Worm (Caenorhabditis elegans) whole organism, dauer: ENCODE results near the gene F10G7.10.

Experiments used
- unc-62 ChIP-seq: sonication (generic microtip); optimal IDR thresholded peaks from 2 replicates; lab custom pipeline; 2017; ENCODE audit warnings: missing biosample characterization, missing genetic modification reagents, missing genetic modification characterization

The F10G7.10 gene

ce11 chrII:4752257-4752728, 26.2 kb upstream of the F10G7.10 start, which contains the start of gene F41C3.1:
TSS of gene F41C3.1 (plus strand) at chrII:4752307.
- TF ChIP-seq unc-62 (GFP tag; lab: Kevin White, UChicago), result no peak

DNA sequence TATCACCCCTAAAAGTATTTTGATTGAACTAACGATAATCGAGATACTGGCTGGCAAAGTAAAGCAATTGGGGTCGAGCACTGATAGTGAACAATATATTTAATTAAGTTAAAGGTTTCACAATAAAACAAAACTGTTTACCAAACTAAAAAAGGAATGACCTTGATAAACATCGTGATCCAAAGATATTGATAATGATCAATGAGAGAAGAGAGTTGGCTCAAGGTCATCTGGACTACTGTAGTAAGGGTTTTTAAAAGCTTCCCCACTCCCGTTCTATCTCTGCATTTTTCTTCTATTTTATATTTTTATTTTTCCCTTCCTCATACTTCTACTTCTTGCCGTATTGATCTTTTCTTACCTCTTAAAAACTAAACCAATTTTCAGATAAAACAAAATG, 23.5 kb upstream of the F10G7.10 start, which contains the start of gene F41C3.2:
F41C3.2 (plus strand) TSS at position 388 of the 400 bp plus-strand sequence.
- no peak for TF ChIP-seq unc-62 (GFP tag; lab: Kevin White, UChicago)

DNA sequence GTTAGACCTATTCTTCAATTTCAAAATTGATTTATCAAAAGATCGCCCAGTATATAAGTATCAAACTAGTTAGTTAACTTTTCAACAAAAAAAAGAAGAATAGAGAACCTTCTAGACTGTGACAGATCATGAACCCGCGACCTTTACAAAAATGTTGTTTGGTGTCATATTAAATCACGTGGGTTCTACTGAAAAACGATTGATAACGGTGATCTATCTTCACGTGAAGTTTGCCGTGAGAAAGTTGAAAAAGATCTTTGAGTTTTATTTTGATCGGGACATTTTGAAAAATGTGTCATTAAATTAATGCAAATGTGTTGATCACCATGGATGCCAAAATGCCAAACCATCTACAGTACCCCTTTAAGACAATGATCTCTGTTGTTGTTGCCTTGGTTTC, 22.3 kb upstream of the F10G7.10 start:
- no peak for TF ChIP-seq unc-62 (GFP tag; lab: Kevin White, UChicago)

- TF ChIP-seq unc-62 (GFP tag; lab: Kevin White, UChicago), result no peak
Measured at ce11 chrII:4747697-4748096, 21.6 kb upstream of the F10G7.10 start.

DNA sequence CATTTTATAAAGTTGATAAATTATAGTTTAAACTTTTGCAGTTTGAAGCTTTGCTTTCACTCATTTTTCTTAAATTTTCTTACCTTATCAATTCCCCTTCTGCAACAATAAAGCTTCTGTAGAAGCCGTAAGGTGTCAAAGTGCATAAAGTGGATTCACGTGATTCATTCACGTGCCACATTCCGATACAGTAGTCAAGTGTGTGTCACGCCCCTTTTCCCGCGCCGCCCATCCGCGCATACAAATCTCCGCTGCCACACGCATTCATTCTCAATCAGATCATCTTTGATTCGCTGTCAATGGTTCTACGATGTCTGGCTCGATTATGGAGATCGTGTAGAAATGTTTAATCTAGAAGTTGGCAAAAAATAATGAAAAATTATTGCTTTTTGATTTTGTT, 21.0 kb upstream of the F10G7.10 start:
- TF ChIP-seq unc-62 (GFP tag; lab: Kevin White, UChicago), result no peak

ce11 chrII:4745281-4745680, 19.2 kb upstream of the F10G7.10 start:
- TF ChIP-seq unc-62 (GFP tag; lab: Kevin White, UChicago), result no peak

DNA sequence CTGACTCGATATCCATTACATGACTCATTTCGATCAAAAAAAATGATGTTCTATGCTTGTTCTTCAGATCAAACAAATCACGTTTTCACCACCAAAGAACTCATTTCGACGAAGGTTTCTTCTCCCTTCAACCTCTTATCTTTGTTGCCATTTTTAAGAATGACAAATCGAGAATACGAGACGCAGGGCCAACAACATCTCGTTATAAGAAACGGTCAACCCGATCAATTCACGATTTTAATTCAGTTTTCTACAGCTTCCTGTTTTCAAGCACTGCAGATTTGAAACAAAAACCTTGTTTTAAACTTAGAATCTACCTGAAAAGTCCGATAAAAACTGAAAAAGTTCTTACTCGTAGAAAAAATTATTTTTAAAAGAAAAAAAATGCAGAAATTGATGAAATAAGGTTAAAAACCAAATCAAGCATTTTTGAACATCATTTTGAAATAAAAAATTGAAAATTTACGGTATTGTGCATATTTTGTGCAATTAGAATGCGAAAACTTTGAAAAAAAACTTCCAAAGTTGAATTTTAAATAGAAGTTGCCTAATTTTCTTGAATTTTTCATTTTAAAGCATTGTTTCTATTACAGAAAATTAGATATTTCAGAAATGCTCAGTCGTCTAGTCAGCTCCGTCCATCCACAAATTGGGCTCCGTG, 15.6 kb upstream of the F10G7.10 start, which contains the start of gene acs-11:
acs-11 (plus strand) TSS at position 611 of the 661 bp plus-strand sequence.
- no peak for TF ChIP-seq unc-62 (GFP tag; lab: Kevin White, UChicago)

DNA sequence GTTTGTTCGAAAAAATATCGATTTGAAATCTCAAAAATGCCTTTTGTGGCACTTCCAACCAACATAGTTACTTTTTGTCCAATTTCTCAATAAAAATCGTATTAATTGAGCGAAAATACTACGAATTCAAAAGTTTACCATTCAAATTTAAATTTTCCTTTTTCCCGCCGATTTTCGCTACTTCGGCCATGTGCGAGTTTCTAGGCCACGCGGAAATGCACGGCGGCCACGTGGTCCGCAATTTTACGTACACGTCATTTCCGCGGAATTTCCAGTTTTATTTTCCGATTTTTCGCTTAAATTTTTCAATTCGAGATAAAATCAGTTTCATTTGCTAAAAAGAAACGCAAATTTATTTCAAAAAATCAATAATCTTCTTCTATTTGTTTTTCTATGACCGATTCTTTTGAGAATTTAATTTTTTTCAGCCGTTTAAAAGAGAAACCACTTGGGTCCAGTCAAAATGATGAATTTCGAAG, 14.0 kb upstream of the F10G7.10 start, which contains the start of gene eas-1:
eas-1 (plus strand) TSS at position 429 of the 479 bp plus-strand sequence.
- no peak for TF ChIP-seq unc-62 (GFP tag; lab: Kevin White, UChicago)

- TF ChIP-seq unc-62 (GFP tag; lab: Kevin White, UChicago), result no peak
Measured at ce11 chrII:4737348-4737747, 11.3 kb upstream of the F10G7.10 start, which contains the start of gene ctsa-1.1. TSS of gene ctsa-1.1 (plus strand) at chrII:4737648.

DNA sequence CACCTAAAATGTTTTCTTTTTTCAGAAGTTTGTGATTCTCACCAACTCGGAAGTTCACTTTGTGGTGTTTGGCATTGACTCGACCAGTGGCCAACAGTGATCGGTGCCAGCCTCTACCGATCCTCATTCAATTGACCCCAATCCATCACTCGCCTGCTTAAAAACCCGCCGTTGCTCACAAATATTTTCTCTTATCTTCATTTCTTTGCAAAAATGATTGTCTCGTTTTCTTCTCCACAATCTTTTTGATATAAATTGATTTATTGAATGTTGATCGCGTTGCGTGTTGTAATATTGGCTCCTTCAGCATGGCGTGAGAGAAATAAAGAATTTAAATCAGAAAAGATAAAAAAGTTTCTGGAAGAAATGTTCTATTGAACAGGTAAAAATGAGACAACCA, 10.5 kb upstream of the F10G7.10 start:
- no peak for TF ChIP-seq unc-62 (GFP tag; lab: Kevin White, UChicago)

DNA sequence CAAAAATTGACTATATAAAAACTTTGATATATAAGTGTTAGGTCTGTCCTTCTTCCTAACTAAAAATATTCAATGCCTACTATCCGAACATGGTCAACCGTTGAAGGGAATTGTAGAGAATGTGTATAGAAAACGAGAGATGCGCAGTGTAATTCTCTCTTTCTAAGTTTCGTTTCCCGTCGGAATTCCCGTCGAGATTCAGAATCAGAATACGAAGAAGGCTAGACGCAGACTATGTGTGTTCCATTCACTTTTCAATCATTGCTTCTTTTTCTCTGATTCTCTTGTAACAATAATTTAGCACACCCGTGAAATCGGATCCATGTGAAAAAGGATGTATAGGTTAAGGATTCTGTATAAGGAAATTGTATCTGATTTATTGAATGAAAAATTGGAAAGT, 8.4 kb upstream of the F10G7.10 start:
- no peak for TF ChIP-seq unc-62 (GFP tag; lab: Kevin White, UChicago)

ce11 chrII:4733848-4734247, 7.8 kb upstream of the F10G7.10 start, which contains the start of gene F41C3.11:
TSS of gene F41C3.11 (minus strand) at chrII:4733948.
- TF ChIP-seq unc-62 (GFP tag; lab: Kevin White, UChicago), result no peak

DNA sequence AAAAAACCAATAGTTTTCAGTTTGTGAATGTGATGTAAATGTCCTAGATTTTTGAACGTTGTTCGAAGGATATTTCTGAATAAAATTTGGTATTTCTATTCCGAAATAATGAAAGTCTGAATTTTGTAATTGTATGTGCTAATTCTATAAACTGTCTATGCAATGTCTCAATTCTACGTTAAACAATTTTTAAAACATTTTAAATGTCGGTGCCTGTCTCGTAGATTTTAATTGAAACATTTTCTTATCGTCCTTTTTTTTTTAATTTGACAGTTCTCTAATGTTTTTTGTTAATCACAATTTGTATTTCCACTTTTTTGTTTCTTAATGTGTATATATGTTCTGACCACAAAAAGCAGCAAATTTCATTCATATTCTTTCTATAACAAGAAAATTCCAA, 3.7 kb upstream of the F10G7.10 start, which contains the start of gene F41C3.7:
F41C3.7 (plus strand) TSS at position 301 of the 400 bp plus-strand sequence.
- no peak for TF ChIP-seq unc-62 (GFP tag; lab: Kevin White, UChicago)

DNA sequence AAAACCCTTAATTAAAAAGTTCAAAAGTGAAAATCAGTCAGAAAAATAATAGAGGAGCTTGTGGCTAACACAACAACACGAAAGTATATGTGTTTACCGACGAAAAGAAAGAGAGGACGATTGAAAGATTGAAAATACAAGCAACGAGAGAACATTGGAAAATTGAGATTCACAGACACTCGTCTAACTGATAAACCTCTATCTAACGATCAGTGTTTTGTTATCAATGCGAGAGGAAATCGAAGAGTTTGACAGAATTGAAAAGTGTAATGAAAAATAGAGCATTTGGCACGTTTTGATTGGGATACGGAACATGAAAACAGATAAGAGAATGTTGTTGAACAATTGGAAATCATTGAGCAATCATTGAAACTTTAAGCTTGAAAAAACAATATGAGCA, 2.6 kb upstream of the F10G7.10 start:
- no peak for TF ChIP-seq unc-62 (GFP tag; lab: Kevin White, UChicago)

DNA sequence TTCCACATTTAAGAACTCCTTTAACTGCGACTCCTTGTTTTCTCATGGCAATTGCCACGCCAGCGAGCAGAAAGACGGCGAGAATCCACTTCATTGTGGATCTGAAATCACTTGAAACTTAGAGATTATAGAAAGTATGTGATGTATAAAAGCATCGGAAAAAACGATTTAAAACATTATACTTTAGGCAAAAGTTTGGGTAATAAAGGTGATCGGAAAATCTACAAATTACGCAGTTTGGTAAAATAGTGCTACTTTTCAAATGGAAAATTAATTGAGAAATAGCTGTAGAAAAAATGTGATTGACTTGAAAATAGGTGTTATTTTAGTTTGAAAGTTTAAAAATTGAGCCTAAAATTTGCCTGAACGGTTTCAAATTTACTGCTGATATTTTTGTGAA, 1.7 kb upstream of the F10G7.10 start, which contains the start of gene ttr-41:
ttr-41 (minus strand) TSS at position 101 of the 400 bp plus-strand sequence.
- TF ChIP-seq unc-62 (GFP tag; lab: Kevin White, UChicago), result no peak

- TF ChIP-seq unc-62 (GFP tag; lab: Kevin White, UChicago), result no peak
Measured at ce11 chrII:4726750-4727384, 803 bp upstream of the F10G7.10 start.
